Worm (Caenorhabditis elegans): ENCODE data around the gene irld-47.

irld-47 gene

ce11 chrII:7863480-7864125 lies 41.2 kb upstream of the irld-47 start:
- peak; percentile 48 for TF ChIP-seq lin-15B (tag; optimal IDR thresholded peaks at IDR 0.05)
- TF ChIP-seq ceh-82 (tag; optimal IDR thresholded peaks at IDR 0.05) = no peak

- TF ChIP-seq elt-3 (tag; optimal IDR thresholded peaks at IDR 0.05) (no peak), elt-2 (tag; optimal IDR thresholded peaks at IDR 0.05) (peak; percentile 5), snpc-4 (tag; optimal IDR thresholded peaks at IDR 0.05) (peak; percentile 59), pha-4 (tag; optimal IDR thresholded peaks at IDR 0.05) (peak; percentile 57), ceh-82 (tag; optimal IDR thresholded peaks at IDR 0.05) (no peak), mdl-1 (tag; optimal IDR thresholded peaks at IDR 0.05) (no peak), nfya-1 (tag; optimal IDR thresholded peaks at IDR 0.05; ENCODE audit: insufficient read depth) (peak; percentile 67), ceh-9 (tag; optimal IDR thresholded peaks at IDR 0.05) (no peak), lin-15B (tag; optimal IDR thresholded peaks at IDR 0.05) (peak; percentile 79), aly-2 (tag; optimal IDR thresholded peaks at IDR 0.05) (no peak), egl-5 (tag; optimal IDR thresholded peaks at IDR 0.05) (peak; percentile 54), elt-1 (tag; optimal IDR thresholded peaks at IDR 0.05) (no peak), lin-39 (tag; optimal IDR thresholded peaks at IDR 0.05) (peak; percentile 64), eor-1 (tag; optimal IDR thresholded peaks at IDR 0.05) (no peak), ceh-28 (tag; optimal IDR thresholded peaks at IDR 0.05) (no peak), R02D3.7 (tag; optimal IDR thresholded peaks at IDR 0.05) (no peak), hmg-11 (tag; optimal IDR thresholded peaks at IDR 0.05) (peak; percentile 57), nhr-12 (tag; optimal IDR thresholded peaks at IDR 0.05) (no peak), nhr-25 (tag; optimal IDR thresholded peaks at IDR 0.05) (peak; percentile 19), nhr-11 (tag; optimal IDR thresholded peaks at IDR 0.05) (no peak), zag-1 (tag; optimal IDR thresholded peaks at IDR 0.05) (no peak)
Observed at ce11 chrII:7860221-7860928, 38.0 kb upstream of the irld-47 start, which contains the start of gene lin-5. TSS of gene lin-5 (plus strand) at chrII:7860574.

- TF ChIP-seq lin-15B (tag; optimal IDR thresholded peaks at IDR 0.05) = no peak
- TF ChIP-seq ceh-16 (tag; optimal IDR thresholded peaks at IDR 0.05) = no peak
- TF ChIP-seq ceh-28 (tag; optimal IDR thresholded peaks at IDR 0.05) = no peak
- TF ChIP-seq ztf-11 (tag; optimal IDR thresholded peaks at IDR 0.05) = no peak
- no peak for TF ChIP-seq lsy-12 (tag; optimal IDR thresholded peaks at IDR 0.05)
- no peak for TF ChIP-seq fkh-2 (tag; optimal IDR thresholded peaks at IDR 0.05)
- TF ChIP-seq unc-39 (tag; optimal IDR thresholded peaks at IDR 0.05) = no peak
- no peak for TF ChIP-seq nhr-43 (tag; optimal IDR thresholded peaks at IDR 0.05; ENCODE audit: poor library complexity, severe bottlenecking)
- TF ChIP-seq mdl-1 (tag; optimal IDR thresholded peaks at IDR 0.05) = no peak
- no peak for TF ChIP-seq ama-1 (optimal IDR thresholded peaks at IDR 0.05)
- TF ChIP-seq lin-39 (tag; optimal IDR thresholded peaks at IDR 0.05) = no peak
- no peak for TF ChIP-seq nhr-11 (tag; optimal IDR thresholded peaks at IDR 0.05)
- no peak for TF ChIP-seq skn-1 (tag; optimal IDR thresholded peaks at IDR 0.05)
- TF ChIP-seq aly-2 (tag; optimal IDR thresholded peaks at IDR 0.05) = no peak
- TF ChIP-seq nhr-67 (tag; optimal IDR thresholded peaks at IDR 0.05) = no peak
- no peak for TF ChIP-seq nhr-23 (tag; optimal IDR thresholded peaks at IDR 0.05)
Observed at ce11 chrII:7858101-7858500, 35.7 kb upstream of the irld-47 start, which contains the start of gene sds-22. TSS of gene sds-22 (plus strand) at chrII:7858401.

ce11 chrII:7857485-7858010 lies 35.2 kb upstream of the irld-47 start, which contains the start of the genes cec-3 and T09A5.15:
TSS of gene cec-3 (minus strand) at chrII:7857600.
TSS of gene T09A5.15 (plus strand) at chrII:7857960.
- TF ChIP-seq nhr-237 (tag; optimal IDR thresholded peaks at IDR 0.05) = no peak
- no peak for TF ChIP-seq elt-1 (tag; optimal IDR thresholded peaks at IDR 0.05)
- TF ChIP-seq ZK546.5 (tag; optimal IDR thresholded peaks at IDR 0.05) = no peak
- no peak for TF ChIP-seq ceh-28 (tag; optimal IDR thresholded peaks at IDR 0.05)
- TF ChIP-seq nhr-76 (tag; optimal IDR thresholded peaks at IDR 0.05) = no peak
- no peak for TF ChIP-seq lsy-12 (tag; optimal IDR thresholded peaks at IDR 0.05)
- TF ChIP-seq snpc-4 (tag; optimal IDR thresholded peaks at IDR 0.05) = no peak
- TF ChIP-seq pha-4 (tag; optimal IDR thresholded peaks at IDR 0.05) = peak; percentile 61
- peak; percentile 2 for TF ChIP-seq nhr-25 (tag; optimal IDR thresholded peaks at IDR 0.05)
- TF ChIP-seq nhr-67 (tag; optimal IDR thresholded peaks at IDR 0.05) = no peak
- TF ChIP-seq R02D3.7 (tag; optimal IDR thresholded peaks at IDR 0.05) = no peak
- no peak for TF ChIP-seq daf-12 (tag; optimal IDR thresholded peaks at IDR 0.05)
- peak; percentile 22 for TF ChIP-seq elt-2 (tag; optimal IDR thresholded peaks at IDR 0.05)
- no peak for TF ChIP-seq mdl-1 (tag; optimal IDR thresholded peaks at IDR 0.05)
- TF ChIP-seq nfya-1 (tag; optimal IDR thresholded peaks at IDR 0.05; ENCODE audit: insufficient read depth) = peak; percentile 64
- TF ChIP-seq hmg-11 (tag; optimal IDR thresholded peaks at IDR 0.05) = no peak
- no peak for TF ChIP-seq skn-1 (tag; optimal IDR thresholded peaks at IDR 0.05)
- TF ChIP-seq ceh-82 (tag; optimal IDR thresholded peaks at IDR 0.05) = no peak
- TF ChIP-seq nhr-23 (tag; optimal IDR thresholded peaks at IDR 0.05) = no peak
- TF ChIP-seq lin-39 (tag; optimal IDR thresholded peaks at IDR 0.05) = no peak
- TF ChIP-seq ztf-11 (tag; optimal IDR thresholded peaks at IDR 0.05) = no peak
- TF ChIP-seq sea-2 (GFP tag; optimal IDR thresholded peaks at IDR 0.05) = no peak
- peak; percentile 48 for TF ChIP-seq lin-15B (tag; optimal IDR thresholded peaks at IDR 0.05)
- no peak for TF ChIP-seq mml-1 (tag; optimal IDR thresholded peaks at IDR 0.05)
- no peak for TF ChIP-seq zag-1 (tag; optimal IDR thresholded peaks at IDR 0.05)
- no peak for TF ChIP-seq ceh-9 (tag; optimal IDR thresholded peaks at IDR 0.05)
- TF ChIP-seq fkh-2 (tag; optimal IDR thresholded peaks at IDR 0.05) = no peak
- TF ChIP-seq egl-27 (tag; optimal IDR thresholded peaks at IDR 0.05) = no peak
- no peak for TF ChIP-seq ama-1 (optimal IDR thresholded peaks at IDR 0.05)
